Worm (Caenorhabditis elegans): ENCODE data around the gene F25B5.6.

Gene F25B5.6

DNA sequence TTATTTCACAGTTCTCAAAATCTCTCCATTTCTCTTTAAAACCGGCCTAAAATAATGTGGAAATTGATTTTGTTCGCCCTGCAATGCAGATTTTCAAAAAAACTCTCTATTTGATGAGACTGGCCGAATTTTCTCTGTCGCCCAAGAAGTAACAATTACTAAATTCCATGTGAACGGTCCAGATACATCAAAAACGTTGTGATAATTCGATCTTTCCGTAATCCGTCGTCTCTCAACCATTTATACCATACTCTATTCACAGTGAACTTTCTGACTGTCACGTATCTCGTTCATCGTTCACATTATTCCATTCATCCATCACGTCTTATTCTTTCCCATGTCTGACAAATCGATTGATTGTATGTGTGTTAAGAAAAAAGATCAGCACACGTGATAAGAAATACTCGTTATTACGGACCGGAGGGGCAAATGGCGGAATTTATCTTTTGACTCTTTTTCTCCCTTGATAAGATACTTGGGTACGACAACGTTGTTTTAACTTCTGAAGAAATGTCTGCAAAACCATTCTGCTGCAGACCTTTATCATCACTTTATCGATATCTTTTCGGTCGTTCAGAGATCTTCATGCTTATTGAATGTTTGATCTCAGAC lies 27.4 kb downstream of the F25B5.6 start:
- TF ChIP-seq unc-62 (GFP tag; optimal IDR thresholded peaks at IDR 0.05 in 1 of 2) (peak in 1 of 2 experiments; percentile 88), unc-62 (tag; optimal IDR thresholded peaks at IDR 0.05) (no peak), fkh-10 (GFP tag; optimal IDR thresholded peaks at IDR 0.05) (no peak), lsy-2 (tag; optimal IDR thresholded peaks at IDR 0.05) (peak in 1 of 2 experiments; percentile 20), set-16 (GFP tag; IDR thresholded peaks at IDR 0.05) (no peak), zfp-3 (GFP tag; conservative IDR thresholded peaks at IDR 0.05) (no peak), unc-39 (tag; optimal IDR thresholded peaks at IDR 0.05) (no peak), hlh-11 (tag; optimal IDR thresholded peaks at IDR 0.05) (peak; percentile 52), zag-1 (tag; optimal IDR thresholded peaks at IDR 0.05) (no peak), dve-1 (tag; optimal IDR thresholded peaks at IDR 0.05; ENCODE audit: insufficient read depth) (peak; percentile 34), aha-1 (tag) (peak; percentile 88), egl-27 (tag; optimal IDR thresholded peaks at IDR 0.05) (no peak), sdz-12 (GFP tag; optimal IDR thresholded peaks at IDR 0.05) (no peak), nhr-28 (tag; optimal IDR thresholded peaks at IDR 0.05) (peak; percentile 52), nhr-6 (tag; optimal IDR thresholded peaks at IDR 0.05) (no peak), arid-1 (GFP tag; conservative IDR thresholded peaks at IDR 0.05) (no peak), mep-1 (tag; optimal IDR thresholded peaks at IDR 0.05) (peak; percentile 12), mxl-3 (GFP tag; optimal IDR thresholded peaks at IDR 0.05) (peak; percentile 70), dmd-6 (GFP tag; IDR thresholded peaks at IDR 0.05) (peak; percentile 50), ceh-28 (tag; optimal IDR thresholded peaks at IDR 0.05) (peak; percentile 15), daf-12 (tag; optimal IDR thresholded peaks at IDR 0.05) (no peak), mdl-1 (tag; optimal IDR thresholded peaks at IDR 0.05) (peak in 1 of 2 experiments; percentile 36), hmg-1.1 (GFP tag; IDR thresholded peaks at IDR 0.05) (no peak), nhr-42 (GFP tag; IDR thresholded peaks at IDR 0.05) (no peak), cey-2 (tag; optimal IDR thresholded peaks at IDR 0.05; ENCODE audit: borderline replicate concordance, insufficient read depth) (peak; percentile 41), hlh-30 (tag; optimal IDR thresholded peaks at IDR 0.05; ENCODE audit: insufficient read depth) (peak; percentile 62), nhr-25 (tag; optimal IDR thresholded peaks at IDR 0.05; ENCODE audit: borderline replicate concordance, insufficient read depth) (peak; percentile 3), dpl-1 (GFP tag; optimal IDR thresholded peaks at IDR 0.05) (no peak), zfp-2 (tag; optimal IDR thresholded peaks at IDR 0.05) (no peak), nhr-102 (tag; optimal IDR thresholded peaks at IDR 0.05) (no peak), nhr-77 (tag; optimal IDR thresholded peaks at IDR 0.05) (no peak), mes-2 (tag; optimal IDR thresholded peaks at IDR 0.05; ENCODE audit: poor library complexity, severe bottlenecking) (no peak), F10B5.3 (tag; optimal IDR thresholded peaks at IDR 0.05) (no peak), daf-19 (GFP tag; conservative IDR thresholded peaks at IDR 0.05) (no peak), ctbp-1 (GFP tag; IDR thresholded peaks at IDR 0.05) (no peak), nhr-48 (tag; optimal IDR thresholded peaks at IDR 0.05) (peak; percentile 90)

DNA sequence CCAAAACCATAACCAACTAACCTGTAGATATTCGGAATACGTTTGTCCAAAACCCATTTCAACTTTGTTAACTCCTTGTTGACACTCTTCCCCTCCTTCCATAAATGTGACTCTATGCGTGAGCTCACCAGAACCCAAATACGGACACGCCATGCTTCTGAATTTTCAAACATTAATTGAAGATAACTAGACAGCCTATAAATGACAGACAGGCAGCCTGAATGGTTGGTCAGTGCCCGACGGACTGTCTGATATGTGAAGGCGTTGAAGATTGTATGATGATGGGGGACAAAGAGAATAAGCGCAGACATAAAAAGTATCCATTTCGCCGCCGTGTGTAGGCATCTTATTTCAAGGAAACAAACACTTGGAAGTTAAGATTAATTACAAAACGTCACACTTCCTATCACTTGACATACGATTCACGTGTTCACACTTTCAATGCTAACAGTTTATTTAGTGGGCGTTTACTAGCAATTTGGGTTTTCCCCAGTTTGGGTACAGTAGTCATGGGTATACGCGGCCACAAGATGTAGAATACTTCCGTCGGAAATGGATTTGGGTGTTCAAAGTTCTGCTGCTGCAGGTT lies 28.6 kb downstream of the F25B5.6 start, which contains the start of the genes tdo-2 and C28H8.2:
Gene tdo-2 (minus strand): TSS at position 157 of the 589 bp plus-strand sequence.
Gene C28H8.2 (plus strand): TSS at position 524 of the 589 bp plus-strand sequence.
- TF ChIP-seq unc-62 (GFP tag; optimal IDR thresholded peaks at IDR 0.05 in 1 of 2), result peak in 1 of 2 experiments; percentile 99
- no peak for TF ChIP-seq unc-62 (tag; optimal IDR thresholded peaks at IDR 0.05)
- TF ChIP-seq mes-2 (tag; optimal IDR thresholded peaks at IDR 0.05; ENCODE audit: poor library complexity, severe bottlenecking), result no peak
- TF ChIP-seq lin-1 (GFP tag; IDR thresholded peaks at IDR 0.05), result peak; percentile 76; the same call in 1 of the 2 replicates
- TF ChIP-seq lin-39 (tag; optimal IDR thresholded peaks at IDR 0.05), result no peak
- peak; percentile 60 for TF ChIP-seq dve-1 (tag; optimal IDR thresholded peaks at IDR 0.05; ENCODE audit: insufficient read depth)
- peak; percentile 55; the same call in 1 of the 2 replicates for TF ChIP-seq tra-1 (GFP tag; IDR thresholded peaks at IDR 0.05)
- TF ChIP-seq nhr-28 (tag; optimal IDR thresholded peaks at IDR 0.05), result peak; percentile 85
- peak; percentile 81 for TF ChIP-seq ceh-20 (GFP tag; IDR thresholded peaks at IDR 0.05)
- no peak for TF ChIP-seq ztf-7 (tag; optimal IDR thresholded peaks at IDR 0.05)
- TF ChIP-seq dmd-6 (GFP tag; IDR thresholded peaks at IDR 0.05), result peak; percentile 61
- peak; percentile 56 for TF ChIP-seq ama-1 (optimal IDR thresholded peaks at IDR 0.05)
- peak; percentile 88 for TF ChIP-seq hlh-11 (tag; optimal IDR thresholded peaks at IDR 0.05)
- TF ChIP-seq cey-2 (tag; optimal IDR thresholded peaks at IDR 0.05; ENCODE audit: borderline replicate concordance, insufficient read depth), result peak; percentile 84
- peak; percentile 70 for TF ChIP-seq nhr-25 (tag; optimal IDR thresholded peaks at IDR 0.05; ENCODE audit: borderline replicate concordance, insufficient read depth)
- peak; percentile 85 for TF ChIP-seq nhr-48 (tag; optimal IDR thresholded peaks at IDR 0.05)
- TF ChIP-seq mdl-1 (tag; optimal IDR thresholded peaks at IDR 0.05), result peak; percentile 38 to 85
- no peak for TF ChIP-seq ceh-82 (tag; optimal IDR thresholded peaks at IDR 0.05)
- TF ChIP-seq dpl-1 (GFP tag; optimal IDR thresholded peaks at IDR 0.05), result peak; percentile 6
- TF ChIP-seq hlh-30 (tag; optimal IDR thresholded peaks at IDR 0.05; ENCODE audit: insufficient read depth), result peak; percentile 84
- no peak for TF ChIP-seq F10B5.3 (tag; optimal IDR thresholded peaks at IDR 0.05)
- TF ChIP-seq ZK337.2 (GFP tag; IDR thresholded peaks at IDR 0.05), result no peak
- peak; percentile 9; the same call in 1 of the 2 replicates for TF ChIP-seq T26A8.4 (GFP tag; IDR thresholded peaks at IDR 0.05)
- TF ChIP-seq ceh-44 (GFP tag; IDR thresholded peaks at IDR 0.05), result no peak
- peak; percentile 0 for TF ChIP-seq nhr-10 (tag; optimal IDR thresholded peaks at IDR 0.05)
